Fruit fly (Drosophila melanogaster): ENCODE measurements around the gene CG14132.

The CG14132 gene

DNA sequence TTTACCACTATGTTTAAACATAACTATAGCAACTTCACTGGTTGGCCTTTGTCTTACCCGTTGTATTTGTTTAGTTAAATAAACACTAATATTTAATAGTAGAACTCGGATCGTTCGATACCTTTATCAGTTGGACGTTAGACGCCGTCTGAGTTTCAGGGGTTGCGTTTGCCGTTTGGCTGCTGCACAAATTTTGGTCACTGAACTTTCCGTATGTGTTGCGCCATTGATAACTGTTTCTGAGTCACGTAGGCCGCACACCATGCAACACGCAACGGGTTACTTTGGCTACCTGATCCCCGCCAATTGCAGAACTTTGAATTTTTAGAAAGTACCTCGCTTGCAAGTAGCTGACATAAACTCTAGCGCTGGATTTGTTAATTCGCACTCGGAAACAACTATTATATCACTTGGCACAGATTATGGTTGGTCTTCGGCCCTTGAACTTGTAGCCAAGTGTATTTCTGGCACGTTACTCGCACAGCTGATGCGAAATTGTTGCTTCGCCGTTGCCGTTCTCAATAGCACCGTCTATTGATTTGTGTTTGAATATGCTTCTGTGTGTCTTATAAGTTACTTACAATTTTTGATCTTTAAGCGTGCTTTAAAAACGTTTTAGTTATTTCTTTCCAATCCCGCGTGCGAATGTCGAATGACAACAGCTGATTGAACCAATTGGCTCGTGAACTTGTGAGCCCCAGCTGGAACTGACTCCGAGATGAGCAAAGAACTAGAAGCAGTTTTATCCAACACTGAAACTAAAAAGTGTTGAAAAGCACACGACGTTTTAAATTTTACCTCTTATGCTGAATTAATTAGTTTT lies 18.6 kb downstream of the CG14132 start, which contains the start of gene Dph1 (continued):
- TF ChIP-seq tna (GFP tag; IDR thresholded peaks at IDR 0.05; ENCODE audit: partially characterized antibody) = no peak; the same call in 1 of the 2 replicates
- TF ChIP-seq Hr78 (GFP tag; optimal IDR thresholded peaks at IDR 0.05) = peak in 1 of 2 experiments; percentile 89
- peak; percentile 82 for TF ChIP-seq nmo (GFP tag; optimal IDR thresholded peaks at IDR 0.05)
- TF ChIP-seq CG11695 (GFP tag; IDR thresholded peaks at IDR 0.05) = peak; percentile 89
- peak; percentile 75 for TF ChIP-seq CG5953 (GFP tag; IDR thresholded peaks at IDR 0.05)
- peak; percentile 42 for TF ChIP-seq CG12744 (GFP tag; optimal IDR thresholded peaks at IDR 0.05)
- peak; percentile 87 for TF ChIP-seq gce (GFP tag; IDR thresholded peaks at IDR 0.05)
- peak; percentile 52 for TF ChIP-seq trh (GFP tag; optimal IDR thresholded peaks at IDR 0.05)
- peak; percentile 47 for TF ChIP-seq tup (GFP tag; optimal IDR thresholded peaks at IDR 0.05)
- peak; percentile 74 for TF ChIP-seq Myb (GFP tag; optimal IDR thresholded peaks at IDR 0.05)
- peak; percentile 66 for TF ChIP-seq CG10959 (GFP tag; IDR thresholded peaks at IDR 0.05)
- peak; percentile 42; the same call in 1 of the 2 replicates for TF ChIP-seq Scr (GFP tag; IDR thresholded peaks at IDR 0.05; ENCODE audit: partially characterized antibody)
- TF ChIP-seq Hand (GFP tag; optimal IDR thresholded peaks at IDR 0.05) = peak; percentile 59
- no peak; the same call in 1 of the 2 replicates for TF ChIP-seq CG9215 (GFP tag; IDR thresholded peaks at IDR 0.05)
- peak; percentile 62 for TF ChIP-seq fd3F (GFP tag; optimal IDR thresholded peaks at IDR 0.05)
- peak; percentile 57 for TF ChIP-seq maf-S (GFP tag; optimal IDR thresholded peaks at IDR 0.05)
- no peak for TF ChIP-seq CG6791 (GFP tag; IDR thresholded peaks at IDR 0.05; ENCODE audit: partially characterized antibody)
- peak; percentile 86 for TF ChIP-seq Xbp1 (GFP tag; optimal IDR thresholded peaks at IDR 0.05)
- peak; percentile 87 for TF ChIP-seq CG18599 (GFP tag; optimal IDR thresholded peaks at IDR 0.05)
- TF ChIP-seq CG2202 (tag; optimal IDR thresholded peaks at IDR 0.05) = peak; percentile 60
- TF ChIP-seq CG12659 (GFP tag; optimal IDR thresholded peaks at IDR 0.05) = peak; percentile 89
- TF ChIP-seq CoRest (tag; optimal IDR thresholded peaks at IDR 0.05) = peak; percentile 77
- peak; percentile 72 for TF ChIP-seq CG11398 (GFP tag; optimal IDR thresholded peaks at IDR 0.05)
- TF ChIP-seq Sox100B (GFP tag; optimal IDR thresholded peaks at IDR 0.05) = peak; percentile 62
- TF ChIP-seq bigmax (GFP tag; optimal IDR thresholded peaks at IDR 0.05) = no peak
- peak; percentile 79 to 89 for TF ChIP-seq bsh (GFP tag; optimal IDR thresholded peaks at IDR 0.05)
- peak; percentile 33 for TF ChIP-seq exex (tag; optimal IDR thresholded peaks at IDR 0.05)
- peak; percentile 82 for TF ChIP-seq jumu (GFP tag; optimal IDR thresholded peaks at IDR 0.05)
- TF ChIP-seq Max (GFP tag; optimal IDR thresholded peaks at IDR 0.05) = peak; percentile 46
- no peak for TF ChIP-seq Hmx (GFP tag; optimal IDR thresholded peaks at IDR 0.05)
- no peak for TF ChIP-seq z (GFP tag; IDR thresholded peaks at IDR 0.05)
- TF ChIP-seq her (GFP tag; optimal IDR thresholded peaks at IDR 0.05) = peak; percentile 81
- no peak for TF ChIP-seq hth (optimal IDR thresholded peaks at IDR 0.05)
- TF ChIP-seq CG15269 (tag; optimal IDR thresholded peaks at IDR 0.05) = peak; percentile 84
- TF ChIP-seq vvl (GFP tag; IDR thresholded peaks at IDR 0.05) = peak; percentile 85
- peak; percentile 88 for TF ChIP-seq btn (GFP tag; optimal IDR thresholded peaks at IDR 0.05)
- peak; percentile 71 for TF ChIP-seq nerfin-1 (tag; optimal IDR thresholded peaks at IDR 0.05)
- TF ChIP-seq HLHmδ (GFP tag; optimal IDR thresholded peaks at IDR 0.05) = no peak
- TF ChIP-seq CG31224 (GFP tag; IDR thresholded peaks at IDR 0.05) = peak; percentile 82; the same call in 1 of the 2 replicates
- TF ChIP-seq Nf-YB (GFP tag; optimal IDR thresholded peaks at IDR 0.05) = peak; percentile 54
- peak; percentile 78 for TF ChIP-seq ara (GFP tag; IDR thresholded peaks at IDR 0.05)
- TF ChIP-seq CG2116 (GFP tag; optimal IDR thresholded peaks at IDR 0.05) = peak; percentile 49
- TF ChIP-seq tx (GFP tag; optimal IDR thresholded peaks at IDR 0.05) = peak; percentile 83
- TF ChIP-seq CG18011 (GFP tag; optimal IDR thresholded peaks at IDR 0.05) = peak; percentile 66
- peak; percentile 9 for TF ChIP-seq Hey (tag; optimal IDR thresholded peaks at IDR 0.05)
- no peak for TF ChIP-seq pros (GFP tag; optimal IDR thresholded peaks at IDR 0.05)
- TF ChIP-seq Dip2 (GFP tag; IDR thresholded peaks at IDR 0.05) = no peak
- peak; percentile 80; the same call in 1 of the 2 replicates for TF ChIP-seq ttk (GFP tag; IDR thresholded peaks at IDR 0.05)

Data from whole organism, embryonic.